1 fruit fly cellular context compared by ENCODE assay signal in genomic region chrX:6000747-6001426, dm6.
A peak's percentile ranks its signal among the peaks of the same experiment; 100 is the strongest.
TF ChIP-seq lines count a peak whose summit lies in the region.

CG4766 (minus strand) TSS chrX:6000797.

TF ChIP-seq in whole organism, embryonic, 481 proteins besides CTCF, POLR2A, EP300 and RAD21 (continued from another document and continues in another):
- peak; percentile 48 for TF ChIP-seq ab (GFP tag; optimal IDR thresholded peaks at IDR 0.05; lab: Kevin White, UChicago)
- peak; percentile 81 for TF ChIP-seq tgo (GFP tag; IDR thresholded peaks at IDR 0.05; lab: Robert Waterston, UW)
- peak; percentile 43; the same call in 1 of the 2 replicates for TF ChIP-seq Oaz (GFP tag; IDR thresholded peaks at IDR 0.05; lab: Robert Waterston, UW)
- TF ChIP-seq CG10147 (GFP tag; optimal IDR thresholded peaks at IDR 0.05; lab: Kevin White, UChicago) = peak; percentile 74
- TF ChIP-seq Sox102F (GFP tag; optimal IDR thresholded peaks at IDR 0.05; lab: Kevin White, UChicago) = peak; percentile 75
- TF ChIP-seq HmgZ (tag; optimal IDR thresholded peaks at IDR 0.05; lab: Kevin White, UChicago) = peak; percentile 58
- no peak for TF ChIP-seq amos (GFP tag; IDR thresholded peaks at IDR 0.05; lab: Robert Waterston, UW; ENCODE audit: partially characterized antibody)
- 0 out of 2 replicates have a peak, but pooled peaks have one; percentile 31 for TF ChIP-seq CG10321 (GFP tag; IDR thresholded peaks at IDR 0.05; lab: Robert Waterston, UW)
- peak; percentile 69 for TF ChIP-seq cato (GFP tag; optimal IDR thresholded peaks at IDR 0.05; lab: Kevin White, UChicago; ENCODE audit: borderline replicate concordance)
- TF ChIP-seq sd (tag; optimal IDR thresholded peaks at IDR 0.05; lab: Kevin White, UChicago) = peak; percentile 75
- peak; percentile 48; the same call in 3 of the 4 replicates for TF ChIP-seq Gug (GFP tag; IDR thresholded peaks at IDR 0.05; lab: Robert Waterston, UW)
- TF ChIP-seq CG11504 (tag; optimal IDR thresholded peaks at IDR 0.05; lab: Kevin White, UChicago) = peak; percentile 93
- 0 out of 2 replicates have a peak, but pooled peaks have one; percentile 10 for TF ChIP-seq CG11085 (GFP tag; IDR thresholded peaks at IDR 0.05; lab: Robert Waterston, UW)
- peak; percentile 71 for TF ChIP-seq scrt (GFP tag; optimal IDR thresholded peaks at IDR 0.05; lab: Kevin White, UChicago)
- TF ChIP-seq lmd (GFP tag; IDR thresholded peaks at IDR 0.05; lab: Robert Waterston, UW) = peak; percentile 81
- 0 out of 2 replicates have a peak, but pooled peaks have one; percentile 54 for TF ChIP-seq CG8765 (GFP tag; IDR thresholded peaks at IDR 0.05; lab: Robert Waterston, UW)
- peak; percentile 86 for TF ChIP-seq jumu (GFP tag; optimal IDR thresholded peaks at IDR 0.05; lab: Kevin White, UChicago)
- peak; percentile 53 for TF ChIP-seq CG17186 (GFP tag; optimal IDR thresholded peaks at IDR 0.05; lab: Kevin White, UChicago)
- TF ChIP-seq CG30403 (GFP tag; optimal IDR thresholded peaks at IDR 0.05; lab: Kevin White, UChicago) = peak; percentile 91
- TF ChIP-seq Dad (GFP tag; optimal IDR thresholded peaks at IDR 0.05; lab: Kevin White, UChicago) = peak; percentile 71
- peak; percentile 56 for TF ChIP-seq trh (GFP tag; optimal IDR thresholded peaks at IDR 0.05; lab: Kevin White, UChicago)
- TF ChIP-seq CG7556 (GFP tag; optimal IDR thresholded peaks at IDR 0.05; lab: Kevin White, UChicago) = peak; percentile 94
- TF ChIP-seq CG11723 (GFP tag; optimal IDR thresholded peaks at IDR 0.05; lab: Kevin White, UChicago) = peak; percentile 71
- TF ChIP-seq CG7372 (GFP tag; IDR thresholded peaks at IDR 0.05; lab: Robert Waterston, UW) = peak; percentile 70
- peak; percentile 64 for TF ChIP-seq fu2 (GFP tag; optimal IDR thresholded peaks at IDR 0.05; lab: Kevin White, UChicago)
- TF ChIP-seq Hr78 (GFP tag; optimal IDR thresholded peaks at IDR 0.05; lab: Kevin White, UChicago) = peak in 1 of 2 experiments; percentile 65
- TF ChIP-seq twi (tag; optimal IDR thresholded peaks at IDR 0.05; lab: Kevin White, UChicago) = peak; percentile 79
- no peak for TF ChIP-seq chinmo (GFP tag; IDR thresholded peaks at IDR 0.05; lab: Robert Waterston, UW; ENCODE audit: partially characterized antibody)
- no peak for TF ChIP-seq z (GFP tag; IDR thresholded peaks at IDR 0.05; lab: Robert Waterston, UW)
- TF ChIP-seq Xrp1 (GFP tag; IDR thresholded peaks at IDR 0.05; lab: Robert Waterston, UW) = peak; percentile 92
- no peak for TF ChIP-seq CG6175 (GFP tag; IDR thresholded peaks at IDR 0.05; lab: Robert Waterston, UW)
- TF ChIP-seq NK7.1 (GFP tag; optimal IDR thresholded peaks at IDR 0.05; lab: Kevin White, UChicago) = peak; percentile 65
- peak; percentile 75 for TF ChIP-seq CG6813 (GFP tag; optimal IDR thresholded peaks at IDR 0.05; lab: Kevin White, UChicago)
- TF ChIP-seq CG2875 (GFP tag; optimal IDR thresholded peaks at IDR 0.05; lab: Kevin White, UChicago) = peak; percentile 74
- peak; percentile 63 for TF ChIP-seq ERR (GFP tag; optimal IDR thresholded peaks at IDR 0.05; lab: Kevin White, UChicago)
- no peak for TF ChIP-seq jigr1 (GFP tag; IDR thresholded peaks at IDR 0.05; lab: Robert Waterston, UW)
- no peak for TF ChIP-seq CG11560 (tag; IDR thresholded peaks at IDR 0.05; lab: Robert Waterston, UW)
- TF ChIP-seq CG33557 (GFP tag; optimal IDR thresholded peaks at IDR 0.05; lab: Kevin White, UChicago) = peak; percentile 94
- no peak for TF ChIP-seq zen2 (GFP tag; IDR thresholded peaks at IDR 0.05; lab: Robert Waterston, UW; ENCODE audit: partially characterized antibody)
- peak; percentile 72; the same call in 2 of the 3 replicates for TF ChIP-seq CG34422 (GFP tag; IDR thresholded peaks at IDR 0.05; lab: Robert Waterston, UW)
- peak; percentile 77 for TF ChIP-seq Max (GFP tag; optimal IDR thresholded peaks at IDR 0.05; lab: Kevin White, UChicago)
- no peak for TF ChIP-seq CG1832 (GFP tag; optimal IDR thresholded peaks at IDR 0.05; lab: Kevin White, UChicago)
- TF ChIP-seq CG10565 (GFP tag; optimal IDR thresholded peaks at IDR 0.05; lab: Kevin White, UChicago) = no peak
- peak; percentile 91 for TF ChIP-seq nerfin-1 (tag; optimal IDR thresholded peaks at IDR 0.05; lab: Kevin White, UChicago)
- TF ChIP-seq BEAF-32 (GFP tag; optimal IDR thresholded peaks at IDR 0.05; lab: Kevin White, UChicago) = peak; percentile 3
- peak; percentile 72 for TF ChIP-seq Vsx1 (GFP tag; optimal IDR thresholded peaks at IDR 0.05; lab: Kevin White, UChicago)
- no peak for TF ChIP-seq Scr (GFP tag; IDR thresholded peaks at IDR 0.05; lab: Robert Waterston, UW; ENCODE audit: partially characterized antibody)
- peak; percentile 93 for TF ChIP-seq nmo (GFP tag; optimal IDR thresholded peaks at IDR 0.05; lab: Kevin White, UChicago)
- peak; percentile 74 for TF ChIP-seq Hmx (GFP tag; optimal IDR thresholded peaks at IDR 0.05; lab: Kevin White, UChicago)
- no peak for TF ChIP-seq Opbp (GFP tag; IDR thresholded peaks at IDR 0.05; lab: Robert Waterston, UW; ENCODE audit: partially characterized antibody)
- TF ChIP-seq sima (GFP tag; optimal IDR thresholded peaks at IDR 0.05; lab: Kevin White, UChicago) = peak; percentile 17
- peak; percentile 90 for TF ChIP-seq CG4424 (GFP tag; optimal IDR thresholded peaks at IDR 0.05; lab: Kevin White, UChicago)
- TF ChIP-seq gsb (GFP tag; IDR thresholded peaks at IDR 0.05; lab: Robert Waterston, UW) = 0 out of 2 replicates have a peak, but pooled peaks have one; percentile 42
- TF ChIP-seq en (GFP tag; optimal IDR thresholded peaks at IDR 0.05; lab: Kevin White, UChicago) = peak; percentile 72
- peak; percentile 44; the same call in 1 of the 2 replicates for TF ChIP-seq CG32532 (GFP tag; IDR thresholded peaks at IDR 0.05; lab: Robert Waterston, UW)
- 0 out of 2 replicates have a peak, but pooled peaks have one; percentile 22 for TF ChIP-seq CG43689 (GFP tag; IDR thresholded peaks at IDR 0.05; lab: Robert Waterston, UW)
- TF ChIP-seq Lpt (GFP tag; optimal IDR thresholded peaks at IDR 0.05; lab: Kevin White, UChicago) = no peak
- TF ChIP-seq Ptx1 (GFP tag; IDR thresholded peaks at IDR 0.05; lab: Robert Waterston, UW) = peak; percentile 84
- TF ChIP-seq Deaf1 (tag; optimal IDR thresholded peaks at IDR 0.05; lab: Kevin White, UChicago) = peak; percentile 59
- peak; percentile 87 for TF ChIP-seq NC2β (GFP tag; optimal IDR thresholded peaks at IDR 0.05; lab: Kevin White, UChicago)
- peak; percentile 69 for TF ChIP-seq ap (GFP tag; IDR thresholded peaks at IDR 0.05; lab: Robert Waterston, UW)
- peak; percentile 84 for TF ChIP-seq vvl (GFP tag; IDR thresholded peaks at IDR 0.05; lab: Robert Waterston, UW)
- no peak for TF ChIP-seq Rx (GFP tag; IDR thresholded peaks at IDR 0.05; lab: Robert Waterston, UW)
- peak; percentile 85 for TF ChIP-seq CG16863 (GFP tag; optimal IDR thresholded peaks at IDR 0.05; lab: Kevin White, UChicago)
- TF ChIP-seq Doc2 (GFP tag; IDR thresholded peaks at IDR 0.05; lab: Robert Waterston, UW) = no peak
- TF ChIP-seq CG9797 (GFP tag; optimal IDR thresholded peaks at IDR 0.05; lab: Kevin White, UChicago) = no peak
- peak; percentile 46; the same call in 1 of the 2 replicates for TF ChIP-seq al (GFP tag; IDR thresholded peaks at IDR 0.05; lab: Robert Waterston, UW)
- TF ChIP-seq CG12236 (GFP tag; optimal IDR thresholded peaks at IDR 0.05; lab: Kevin White, UChicago) = peak; percentile 76
- peak; percentile 79 for TF ChIP-seq CG3847 (GFP tag; IDR thresholded peaks at IDR 0.05; lab: Robert Waterston, UW)
- peak; percentile 88 for TF ChIP-seq CG18599 (GFP tag; optimal IDR thresholded peaks at IDR 0.05; lab: Kevin White, UChicago)
- TF ChIP-seq CG9932 (GFP tag; IDR thresholded peaks at IDR 0.05; lab: Robert Waterston, UW) = peak; percentile 55
- peak; percentile 93 for TF ChIP-seq gem (tag; optimal IDR thresholded peaks at IDR 0.05; lab: Kevin White, UChicago)
- no peak for TF ChIP-seq bigmax (GFP tag; optimal IDR thresholded peaks at IDR 0.05; lab: Kevin White, UChicago)
- peak; percentile 90 for TF ChIP-seq CG8924 (tag; optimal IDR thresholded peaks at IDR 0.05; lab: Kevin White, UChicago)
- peak; percentile 92 for TF ChIP-seq CG17361 (GFP tag; IDR thresholded peaks at IDR 0.05; lab: Robert Waterston, UW)
- TF ChIP-seq Hsf (GFP tag; optimal IDR thresholded peaks at IDR 0.05; lab: Kevin White, UChicago) = peak; percentile 86
- peak; percentile 68 for TF ChIP-seq sug (tag; optimal IDR thresholded peaks at IDR 0.05; lab: Kevin White, UChicago)
- TF ChIP-seq Abd-B (GFP tag; optimal IDR thresholded peaks at IDR 0.05; lab: Kevin White, UChicago) = peak; percentile 59
- peak; percentile 56; the same call in 1 of the 3 replicates for TF ChIP-seq CG2199 (GFP tag; IDR thresholded peaks at IDR 0.05; lab: Robert Waterston, UW)
- TF ChIP-seq kay (GFP tag; optimal IDR thresholded peaks at IDR 0.05; lab: Kevin White, UChicago) = peak; percentile 81
- TF ChIP-seq crol (GFP tag; IDR thresholded peaks at IDR 0.05; lab: Robert Waterston, UW) = no peak
- no peak for TF ChIP-seq sr (GFP tag; IDR thresholded peaks at IDR 0.05; lab: Robert Waterston, UW)
- peak; percentile 98 for TF ChIP-seq Nf-YB (GFP tag; optimal IDR thresholded peaks at IDR 0.05; lab: Kevin White, UChicago)
- TF ChIP-seq ssp (GFP tag; IDR thresholded peaks at IDR 0.05; lab: Robert Waterston, UW) = peak; percentile 62
- TF ChIP-seq CG8388 (GFP tag; optimal IDR thresholded peaks at IDR 0.05; lab: Kevin White, UChicago) = peak; percentile 88
- TF ChIP-seq maf-S (GFP tag; optimal IDR thresholded peaks at IDR 0.05; lab: Kevin White, UChicago) = peak; percentile 61
- TF ChIP-seq cad (GFP tag; optimal IDR thresholded peaks at IDR 0.05; lab: Kevin White, UChicago) = no peak
- peak; percentile 88 for TF ChIP-seq Sox100B (GFP tag; optimal IDR thresholded peaks at IDR 0.05; lab: Kevin White, UChicago)
- peak; percentile 45 for TF ChIP-seq wek (GFP tag; optimal IDR thresholded peaks at IDR 0.05; lab: Kevin White, UChicago)
- TF ChIP-seq CG9727 (GFP tag; optimal IDR thresholded peaks at IDR 0.05; lab: Kevin White, UChicago) = peak; percentile 92
- peak; percentile 89 for TF ChIP-seq cwo (GFP tag; optimal IDR thresholded peaks at IDR 0.05; lab: Kevin White, UChicago)
- TF ChIP-seq CG14860 (GFP tag; IDR thresholded peaks at IDR 0.05; lab: Robert Waterston, UW; ENCODE audit: partially characterized antibody) = no peak
- TF ChIP-seq CG11247 (GFP tag; IDR thresholded peaks at IDR 0.05; lab: Robert Waterston, UW) = peak; percentile 54; the same call in 1 of the 2 replicates
- no peak for TF ChIP-seq vnd (GFP tag; IDR thresholded peaks at IDR 0.05; lab: Robert Waterston, UW; ENCODE audit: partially characterized antibody)
- TF ChIP-seq bowl (GFP tag; IDR thresholded peaks at IDR 0.05; lab: Robert Waterston, UW) = peak; percentile 44; the same call in 1 of the 2 replicates
- no peak for TF ChIP-seq inv (GFP tag; IDR thresholded peaks at IDR 0.05; lab: Robert Waterston, UW; ENCODE audit: partially characterized antibody)
- TF ChIP-seq Dbx (GFP tag; IDR thresholded peaks at IDR 0.05; lab: Robert Waterston, UW) = peak; percentile 63; the same call in 2 of the 3 replicates
- TF ChIP-seq sens (GFP tag; lab: Kevin White, UChicago) = peak; percentile 99
- TF ChIP-seq CG8290 (GFP tag; optimal IDR thresholded peaks at IDR 0.05; lab: Kevin White, UChicago) = peak; percentile 85
- peak; percentile 21 to 65 for TF ChIP-seq CG8290 (tag; optimal IDR thresholded peaks at IDR 0.05; lab: Kevin White, UChicago)
- TF ChIP-seq pfk (GFP tag; optimal IDR thresholded peaks at IDR 0.05; lab: Kevin White, UChicago) = no peak
- TF ChIP-seq CG2202 (tag; optimal IDR thresholded peaks at IDR 0.05; lab: Kevin White, UChicago) = peak; percentile 84
- TF ChIP-seq Hand (GFP tag; optimal IDR thresholded peaks at IDR 0.05; lab: Kevin White, UChicago) = peak; percentile 70
- TF ChIP-seq yki (optimal IDR thresholded peaks at IDR 0.05; lab: Kevin White, UChicago) = no peak
- no peak for TF ChIP-seq stwl (tag; optimal IDR thresholded peaks at IDR 0.05; lab: Kevin White, UChicago)
- peak; percentile 75 for TF ChIP-seq otp (GFP tag; IDR thresholded peaks at IDR 0.05; lab: Robert Waterston, UW)
- TF ChIP-seq abd-A (tag; optimal IDR thresholded peaks at IDR 0.05; lab: Kevin White, UChicago) = peak; percentile 74
- TF ChIP-seq CG14965 (GFP tag; optimal IDR thresholded peaks at IDR 0.05; lab: Kevin White, UChicago; ENCODE audit: borderline replicate concordance) = no peak
- TF ChIP-seq Trl (optimal IDR thresholded peaks at IDR 0.05; lab: Kevin White, UChicago) = peak; percentile 59 to 70
- peak; percentile 88 for TF ChIP-seq Trl (GFP tag; optimal IDR thresholded peaks at IDR 0.05; lab: Kevin White, UChicago)
- peak; percentile 85 for TF ChIP-seq grau (tag; optimal IDR thresholded peaks at IDR 0.05; lab: Kevin White, UChicago)
- TF ChIP-seq CG7786 (GFP tag; optimal IDR thresholded peaks at IDR 0.05; lab: Kevin White, UChicago) = peak; percentile 85
- peak; percentile 56 for TF ChIP-seq slou (GFP tag; optimal IDR thresholded peaks at IDR 0.05; lab: Kevin White, UChicago)
- peak; percentile 90 for TF ChIP-seq phol (tag; optimal IDR thresholded peaks at IDR 0.05; lab: Kevin White, UChicago)
- TF ChIP-seq gt (GFP tag; IDR thresholded peaks at IDR 0.05; lab: Robert Waterston, UW) = peak; percentile 48; the same call in 1 of the 2 replicates
- no peak for TF ChIP-seq CG34224 (GFP tag; IDR thresholded peaks at IDR 0.05; lab: Robert Waterston, UW; ENCODE audit: partially characterized antibody)
- TF ChIP-seq CG1233 (GFP tag; optimal IDR thresholded peaks at IDR 0.05; lab: Kevin White, UChicago) = peak; percentile 81
- peak; percentile 47; the same call in 1 of the 2 replicates for TF ChIP-seq CG4730 (GFP tag; IDR thresholded peaks at IDR 0.05; lab: Robert Waterston, UW)
- TF ChIP-seq Bteb2 (GFP tag; optimal IDR thresholded peaks at IDR 0.05; lab: Kevin White, UChicago) = peak; percentile 66
- peak; percentile 4 for TF ChIP-seq Neu2 (GFP tag; optimal IDR thresholded peaks at IDR 0.05; lab: Kevin White, UChicago; ENCODE audit: borderline replicate concordance)
- TF ChIP-seq CG15601 (tag; optimal IDR thresholded peaks at IDR 0.05; lab: Kevin White, UChicago) = peak; percentile 86
- peak; percentile 14 for TF ChIP-seq Sry-β (GFP tag; optimal IDR thresholded peaks at IDR 0.05; lab: Kevin White, UChicago)
- TF ChIP-seq tio (GFP tag; optimal IDR thresholded peaks at IDR 0.05; lab: Kevin White, UChicago) = peak; percentile 83
- peak; percentile 74 for TF ChIP-seq Bdp1 (GFP tag; optimal IDR thresholded peaks at IDR 0.05; lab: Kevin White, UChicago)
- TF ChIP-seq CG31388 (GFP tag; optimal IDR thresholded peaks at IDR 0.05; lab: Kevin White, UChicago) = no peak
- peak; percentile 93 for TF ChIP-seq cg (GFP tag; optimal IDR thresholded peaks at IDR 0.05; lab: Kevin White, UChicago)
- peak in 1 of 2 experiments; percentile 73 for TF ChIP-seq Eip74EF (GFP tag; optimal IDR thresholded peaks at IDR 0.05; lab: Kevin White, UChicago)
- TF ChIP-seq Sin3A (optimal IDR thresholded peaks at IDR 0.05; lab: Kevin White, UChicago) = no peak
